Worm (Caenorhabditis elegans) whole organism, young adult: ENCODE data around the gene Y17D7C.2.

Experiments used
- C06A6.2 ChIP-seq: fragments of 200-800 bp; sonication (Bioruptor generic); conservative IDR thresholded peaks from 2 replicates; pipeline ENCODE4 v1.3.6; 2022; ENCODE audit warnings: missing genetic modification characterization, missing compliant biosample characterization
- ama-1 ChIP-seq, 3 experiments: fragments of 150-350 bp in 1 of 3; sonication (generic microtip) in 2 of 3; optimal IDR thresholded peaks; 2 replicates each; lab custom pipeline; 2014 to 2018; ENCODE audit warnings: missing biosample characterization in 2 of 3, missing genetic modification characterization in 2 of 3, missing genetic modification reagents in 2 of 3
- mel-28 ChIP-seq: sonication (generic microtip); optimal IDR thresholded peaks from 2 replicates; lab custom pipeline; 2016; ENCODE audit warnings: borderline replicate concordance, mild to moderate bottlenecking, missing genetic modification characterization, missing compliant biosample characterization
- pha-4 ChIP-seq: fragments of 150-350 bp; sonication (generic microtip); optimal IDR thresholded peaks from 2 replicates; lab custom pipeline; 2014; ENCODE audit warnings: missing biosample characterization, missing genetic modification reagents, missing genetic modification characterization
- unc-62 ChIP-seq: fragments of 150-350 bp; optimal IDR thresholded peaks from 2 replicates; lab custom pipeline; 2014; ENCODE audit warnings: missing biosample characterization, missing genetic modification reagents, missing genetic modification characterization
- ztf-26 ChIP-seq: sonication (generic microtip); optimal IDR thresholded peaks from 2 replicates; lab custom pipeline; 2017; ENCODE audit warnings: missing genetic modification characterization, missing compliant biosample characterization

ce11 chrV:18753036-18753435 lies 33.2 kb upstream of the Y17D7C.2 start, which contains the start of gene F11D11.6:
- no peak for TF ChIP-seq ama-1 (optimal IDR thresholded peaks at IDR 0.05; lab: Kevin White, UChicago)
- no peak for TF ChIP-seq ama-1 (GFP tag; optimal IDR thresholded peaks at IDR 0.05; lab: Kevin White, UChicago)
- TF ChIP-seq ztf-26 (tag; lab: Kevin White, UChicago), result no peak
- no peak for TF ChIP-seq C06A6.2 (GFP tag; lab: Robert Waterston, UW)
- no peak for TF ChIP-seq unc-62
- TF ChIP-seq pha-4, result no peak
- TF ChIP-seq mel-28 (tag; lab: Kevin White, UChicago), result no peak
